Worm (Caenorhabditis elegans) whole organism, early embryonic: ENCODE measurements around the gene mrpl-4.

Experiments
- ama-1 ChIP-seq: fragments of 150-350 bp; optimal IDR thresholded peaks from 2 replicates; lab custom pipeline; 2014
- flt-1 ChIP-seq: fragments of 200-800 bp; sonication (Bioruptor generic); IDR thresholded peaks from 2 replicates; pipeline ENCODE4 v1.3.6; 2022; ENCODE audit warnings: missing genetic modification characterization, missing compliant biosample characterization
- hmbx-1 ChIP-seq: sonication (generic microtip); optimal IDR thresholded peaks from 2 replicates; lab custom pipeline; 2016; ENCODE audit warnings: mild to moderate bottlenecking, missing genetic modification characterization, missing compliant biosample characterization
- hmg-4 ChIP-seq: fragments of 200-800 bp; sonication (Bioruptor generic); optimal IDR thresholded peaks from 2 replicates; lab custom pipeline; 2018; ENCODE audit warnings: mild to moderate bottlenecking, missing genetic modification characterization, missing compliant biosample characterization
- hnd-1 ChIP-seq: sonication (generic microtip); optimal IDR thresholded peaks from 2 replicates; lab custom pipeline; 2016; ENCODE audit warnings: missing genetic modification characterization, missing compliant biosample characterization
- pes-1 ChIP-seq: fragments of 200-800 bp; sonication (Bioruptor generic); IDR thresholded peaks from 2 replicates; pipeline ENCODE4 v1.3.6; 2022; ENCODE audit warnings: missing genetic modification reagents, missing genetic modification characterization, missing compliant biosample characterization
- scrt-1 ChIP-seq: fragments of 200-800 bp; sonication (Bioruptor generic); IDR thresholded peaks from 2 replicates; pipeline ENCODE4 v1.3.6; 2022; ENCODE audit warnings: missing genetic modification characterization, missing compliant biosample characterization
- sea-1 ChIP-seq: fragments of 200-800 bp; sonication (Bioruptor generic); conservative IDR thresholded peaks from 2 replicates; pipeline ENCODE4 v1.3.6; 2022; ENCODE audit warnings: missing genetic modification characterization, missing compliant biosample characterization

DNA sequence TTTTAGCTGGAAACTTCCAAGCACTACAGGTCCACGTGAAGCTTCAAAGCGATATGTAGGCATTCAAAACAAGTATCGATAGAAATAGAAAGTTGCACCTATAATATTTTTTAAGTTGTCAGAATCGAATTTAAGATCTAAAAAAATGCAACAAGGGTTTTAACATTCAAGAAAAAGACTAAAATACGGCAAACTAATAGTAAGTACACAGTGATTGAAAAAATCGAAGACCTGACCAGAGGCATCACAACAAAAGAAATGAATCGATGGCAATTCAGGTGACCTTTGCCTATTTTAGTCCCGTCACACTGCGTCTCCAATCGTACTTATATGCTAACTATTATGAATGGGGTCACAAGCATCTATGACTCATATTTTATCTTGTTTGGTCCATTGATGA lies 19.1 kb upstream of the mrpl-4 start, which contains the start of gene T23B12.5:
- TF ChIP-seq scrt-1 (GFP tag; lab: Robert Waterston, UW) (no peak), flt-1 (GFP tag; lab: Robert Waterston, UW) (no peak), ama-1 (lab: Kevin White, UChicago) (no peak), hmg-4 (GFP tag; lab: Kevin White, UChicago) (no peak), hmbx-1 (tag; lab: Kevin White, UChicago) (no peak), pes-1 (GFP tag; lab: Robert Waterston, UW) (no peak), hnd-1 (tag; lab: Kevin White, UChicago) (no peak), sea-1 (GFP tag; lab: Robert Waterston, UW) (no peak)
